Worm (Caenorhabditis elegans): ENCODE measurements around the gene ucr-2.1.

Gene ucr-2.1

DNA sequence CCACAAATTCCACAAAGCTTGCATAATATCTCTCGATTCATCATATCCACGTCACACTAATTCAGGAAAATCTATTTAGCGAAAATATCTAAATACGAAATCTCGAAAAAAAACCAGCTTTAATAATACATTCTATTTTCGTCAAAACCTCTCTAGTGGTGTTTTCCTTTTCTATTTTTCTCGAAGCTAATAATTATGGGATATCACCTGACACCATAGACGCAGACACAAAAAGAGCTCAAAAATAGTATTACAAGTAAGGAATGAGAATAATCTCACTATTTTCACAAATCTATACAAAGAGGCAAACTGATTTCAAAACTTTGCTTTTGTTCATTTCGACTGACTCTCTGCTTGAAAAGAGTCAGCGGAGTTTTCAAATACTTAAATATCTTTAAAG is 49.1 kb upstream of the ucr-2.1 start:
- TF ChIP-seq elt-2 (tag; optimal IDR thresholded peaks at IDR 0.05) (no peak), lin-15B (tag; optimal IDR thresholded peaks at IDR 0.05) (no peak), fkh-10 (GFP tag; optimal IDR thresholded peaks at IDR 0.05) (no peak), jun-1 (tag; optimal IDR thresholded peaks at IDR 0.05) (no peak), nhr-237 (tag; optimal IDR thresholded peaks at IDR 0.05) (no peak), pqm-1 (tag; optimal IDR thresholded peaks at IDR 0.05) (no peak), sea-2 (GFP tag; optimal IDR thresholded peaks at IDR 0.05) (no peak), daf-12 (tag; optimal IDR thresholded peaks at IDR 0.05) (no peak), tbx-2 (tag; optimal IDR thresholded peaks at IDR 0.05) (no peak), nhr-28 (tag; optimal IDR thresholded peaks at IDR 0.05) (no peak), unc-62 (GFP tag; optimal IDR thresholded peaks at IDR 0.05) (no peak), egl-27 (tag; optimal IDR thresholded peaks at IDR 0.05) (no peak), ztf-4 (tag; optimal IDR thresholded peaks at IDR 0.05) (no peak), nhr-77 (tag; optimal IDR thresholded peaks at IDR 0.05) (no peak), lsy-12 (tag; optimal IDR thresholded peaks at IDR 0.05) (no peak), nhr-23 (tag; optimal IDR thresholded peaks at IDR 0.05) (no peak), nhr-67 (tag; optimal IDR thresholded peaks at IDR 0.05) (no peak), ama-1 (optimal IDR thresholded peaks at IDR 0.05) (no peak), lin-39 (tag; optimal IDR thresholded peaks at IDR 0.05) (no peak), ceh-82 (tag; optimal IDR thresholded peaks at IDR 0.05) (no peak)

DNA sequence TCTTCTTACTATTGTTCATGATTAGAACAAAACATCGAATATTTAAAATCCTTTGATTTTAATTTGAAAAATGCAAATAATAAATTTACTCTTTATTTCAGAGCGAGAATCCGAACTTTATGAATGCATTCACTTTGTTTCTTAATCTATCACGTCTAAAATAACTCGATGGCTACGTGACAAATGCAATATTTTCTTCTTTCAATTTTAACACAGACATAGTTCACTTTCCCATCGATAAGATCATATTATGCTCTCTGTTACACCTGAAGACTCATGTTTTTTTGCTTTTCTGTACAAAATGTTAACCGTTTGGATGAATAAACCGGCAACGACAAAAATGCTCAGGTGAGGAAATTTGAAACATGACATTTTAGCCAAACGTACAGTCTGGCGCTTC is 48.7 kb upstream of the ucr-2.1 start:
- TF ChIP-seq nhr-28 (tag; optimal IDR thresholded peaks at IDR 0.05) = no peak
- no peak for TF ChIP-seq ztf-11 (tag; optimal IDR thresholded peaks at IDR 0.05)
- no peak for TF ChIP-seq fkh-2 (tag; optimal IDR thresholded peaks at IDR 0.05)
- no peak for TF ChIP-seq nhr-23 (tag; optimal IDR thresholded peaks at IDR 0.05)
- peak; percentile 34 for TF ChIP-seq elt-2 (tag; optimal IDR thresholded peaks at IDR 0.05)
- TF ChIP-seq ceh-9 (tag; optimal IDR thresholded peaks at IDR 0.05) = no peak
- TF ChIP-seq hmg-11 (tag; optimal IDR thresholded peaks at IDR 0.05) = no peak
- peak; percentile 37 for TF ChIP-seq pqm-1 (tag; optimal IDR thresholded peaks at IDR 0.05)

DNA sequence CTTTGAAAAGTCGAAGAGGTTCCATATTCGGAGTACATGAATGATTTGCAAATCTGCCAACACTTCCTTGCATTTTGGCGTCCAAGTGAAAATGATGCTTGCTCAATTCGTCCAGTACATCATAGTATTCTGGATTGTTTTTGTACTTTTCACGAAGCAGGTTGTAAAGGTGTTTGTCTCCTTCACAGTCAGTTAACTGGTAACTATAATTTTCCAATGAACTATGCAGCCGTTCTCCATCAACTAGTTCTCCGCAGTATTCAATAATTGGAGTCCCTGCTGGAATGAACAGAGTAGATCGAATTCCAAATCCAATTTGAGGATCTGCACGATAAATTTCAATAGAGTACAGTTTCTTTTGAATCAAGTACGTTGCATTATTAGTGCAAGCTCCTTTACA is 46.9 kb upstream of the ucr-2.1 start:
- TF ChIP-seq nfya-1 (tag; optimal IDR thresholded peaks at IDR 0.05; ENCODE audit: insufficient read depth) (no peak), ztf-4 (tag; optimal IDR thresholded peaks at IDR 0.05) (no peak), ama-1 (optimal IDR thresholded peaks at IDR 0.05) (peak; percentile 54), lsy-12 (tag; optimal IDR thresholded peaks at IDR 0.05) (no peak), egl-27 (tag; optimal IDR thresholded peaks at IDR 0.05) (no peak)

DNA sequence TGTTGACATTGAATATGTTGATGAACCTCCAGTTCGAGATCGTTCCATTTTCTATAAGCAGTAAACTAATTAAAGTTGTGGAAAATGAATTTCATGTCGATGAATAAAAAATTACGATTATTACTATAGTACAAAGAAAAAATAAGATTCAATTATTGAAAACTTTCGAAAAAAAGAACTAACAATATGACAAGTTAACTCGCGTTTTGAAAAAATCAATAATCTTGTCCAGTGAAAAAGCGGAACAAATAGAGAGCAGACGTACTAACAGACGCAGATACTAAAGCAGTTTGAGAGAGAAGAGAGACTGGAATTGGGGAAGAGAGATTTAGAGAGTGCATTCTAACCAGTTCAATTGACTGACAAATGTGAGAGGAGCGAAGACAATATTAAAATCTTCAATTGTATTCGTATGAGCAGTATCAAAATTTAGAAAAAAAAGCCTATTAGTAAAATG is 43.6 kb upstream of the ucr-2.1 start, which contains the start of gene set-6:
TSS of gene set-6 (minus strand) at position 51 of the 457 bp plus-strand sequence.
- TF ChIP-seq ama-1 (optimal IDR thresholded peaks at IDR 0.05) (no peak), nhr-25 (tag; optimal IDR thresholded peaks at IDR 0.05) (peak; percentile 24), tbx-2 (tag; optimal IDR thresholded peaks at IDR 0.05) (no peak), lin-39 (tag; optimal IDR thresholded peaks at IDR 0.05) (no peak), pqm-1 (tag; optimal IDR thresholded peaks at IDR 0.05) (no peak), ceh-28 (tag; optimal IDR thresholded peaks at IDR 0.05) (peak; percentile 79), mml-1 (tag; optimal IDR thresholded peaks at IDR 0.05) (no peak), nhr-12 (tag; optimal IDR thresholded peaks at IDR 0.05) (no peak), elt-2 (tag; optimal IDR thresholded peaks at IDR 0.05) (no peak), hmg-11 (tag; optimal IDR thresholded peaks at IDR 0.05) (peak; percentile 23), ztf-4 (tag; optimal IDR thresholded peaks at IDR 0.05) (no peak), nhr-67 (tag; optimal IDR thresholded peaks at IDR 0.05) (no peak), nfya-1 (tag; optimal IDR thresholded peaks at IDR 0.05; ENCODE audit: insufficient read depth) (peak; percentile 56), nhr-23 (tag; optimal IDR thresholded peaks at IDR 0.05) (peak; percentile 19), jun-1 (tag; optimal IDR thresholded peaks at IDR 0.05) (no peak), sea-2 (GFP tag; optimal IDR thresholded peaks at IDR 0.05) (no peak)

DNA sequence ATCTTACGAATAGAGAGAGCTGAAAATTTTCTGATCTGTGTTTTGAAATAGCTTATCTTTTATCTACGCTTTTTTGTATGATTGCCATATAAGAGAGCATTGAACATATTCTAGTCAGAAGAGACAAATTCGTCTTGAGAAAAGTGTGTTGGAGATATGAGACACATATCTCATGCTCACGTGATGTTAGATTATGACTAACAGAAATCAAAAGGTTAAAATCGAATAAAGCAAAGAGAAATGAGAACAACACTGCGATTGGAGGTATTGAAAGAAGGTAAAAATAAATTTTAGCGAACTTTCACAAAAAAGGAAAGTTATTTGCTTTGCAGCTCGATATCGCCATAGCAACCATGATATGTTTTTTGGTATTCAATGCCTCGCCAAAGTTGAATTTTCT is 36.2 kb upstream of the ucr-2.1 start, which contains the start of gene nhr-167:
TSS of gene nhr-167 (minus strand) at position 21 of the 400 bp plus-strand sequence.
- TF ChIP-seq pqm-1 (tag; optimal IDR thresholded peaks at IDR 0.05) = no peak
- no peak for TF ChIP-seq zag-1 (tag; optimal IDR thresholded peaks at IDR 0.05)
- TF ChIP-seq nhr-77 (tag; optimal IDR thresholded peaks at IDR 0.05) = no peak
- no peak for TF ChIP-seq jun-1 (tag; optimal IDR thresholded peaks at IDR 0.05)
- no peak for TF ChIP-seq nhr-237 (tag; optimal IDR thresholded peaks at IDR 0.05)
- TF ChIP-seq fkh-2 (tag; optimal IDR thresholded peaks at IDR 0.05) = no peak

DNA sequence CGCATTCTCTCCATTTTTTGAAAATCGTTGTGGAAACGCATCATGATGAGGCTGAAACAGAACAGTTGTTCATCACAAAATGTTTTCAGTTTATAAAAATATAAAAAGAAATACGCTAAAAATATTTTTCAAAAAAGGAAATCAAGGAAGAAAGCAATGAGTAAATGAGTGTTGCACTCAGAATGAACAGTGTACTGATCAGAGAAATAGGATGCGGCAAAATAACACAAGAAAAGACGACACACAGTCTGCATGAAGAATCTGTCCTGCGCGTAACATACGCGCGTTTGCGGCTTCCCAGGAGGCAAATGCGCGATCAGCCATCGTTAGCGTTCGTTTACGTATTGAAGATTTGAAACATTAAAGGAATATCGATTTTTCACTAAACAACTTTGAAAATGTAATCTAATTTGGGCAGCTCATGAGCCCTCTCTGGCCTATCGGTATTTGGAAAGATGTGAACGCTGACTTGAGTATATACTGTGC is 34.6 kb upstream of the ucr-2.1 start, which contains the start of gene C49F5.3:
TSS of gene C49F5.3 (minus strand) at position 51 of the 486 bp plus-strand sequence.
- TF ChIP-seq snpc-4 (tag; optimal IDR thresholded peaks at IDR 0.05) (no peak), nhr-28 (tag; optimal IDR thresholded peaks at IDR 0.05) (no peak), pha-4 (tag; optimal IDR thresholded peaks at IDR 0.05) (no peak), egl-5 (tag; optimal IDR thresholded peaks at IDR 0.05) (no peak), eor-1 (tag; optimal IDR thresholded peaks at IDR 0.05) (no peak), nhr-77 (tag; optimal IDR thresholded peaks at IDR 0.05) (no peak), R02D3.7 (tag; optimal IDR thresholded peaks at IDR 0.05) (no peak), nhr-25 (tag; optimal IDR thresholded peaks at IDR 0.05) (no peak), ztf-11 (tag; optimal IDR thresholded peaks at IDR 0.05) (no peak), unc-62 (GFP tag; optimal IDR thresholded peaks at IDR 0.05) (no peak), nhr-43 (tag; optimal IDR thresholded peaks at IDR 0.05; ENCODE audit: poor library complexity, severe bottlenecking) (no peak), lsy-12 (tag; optimal IDR thresholded peaks at IDR 0.05) (no peak), mml-1 (tag; optimal IDR thresholded peaks at IDR 0.05) (no peak), lin-39 (tag; optimal IDR thresholded peaks at IDR 0.05) (no peak), skn-1 (tag; optimal IDR thresholded peaks at IDR 0.05) (no peak), nhr-23 (tag; optimal IDR thresholded peaks at IDR 0.05) (no peak), ztf-4 (tag; optimal IDR thresholded peaks at IDR 0.05) (no peak), pqm-1 (tag; optimal IDR thresholded peaks at IDR 0.05) (no peak)
